Worm (Caenorhabditis elegans) whole organism, L4 larva: ENCODE data around the gene K03H6.5.

Experiments
- F10B5.3 ChIP-seq: sonication (generic microtip); optimal IDR thresholded peaks from 2 replicates; lab custom pipeline; 2016; ENCODE audit warnings: mild to moderate bottlenecking, missing genetic modification characterization, missing compliant biosample characterization
- F26F4.8 ChIP-seq: fragments of 200-800 bp; sonication (Bioruptor generic); conservative IDR thresholded peaks from 2 replicates; pipeline ENCODE4 v1.3.6; 2022; ENCODE audit warnings: missing genetic modification characterization, missing compliant biosample characterization
- F44E2.7 ChIP-seq: fragments of 200-800 bp; sonication (Bioruptor generic); IDR thresholded peaks from 2 replicates; pipeline ENCODE4 v2.1.2; 2022; ENCODE audit warnings: missing genetic modification characterization, missing compliant biosample characterization
- F49E8.2 ChIP-seq: sonication (generic microtip); optimal IDR thresholded peaks from 2 replicates; lab custom pipeline; 2016; ENCODE audit warnings: missing compliant biosample characterization, mild to moderate bottlenecking, missing genetic modification characterization, borderline replicate concordance
- Y5F2A.4 ChIP-seq: fragments of 200-800 bp; sonication (Bioruptor generic); optimal IDR thresholded peaks from 2 replicates; lab custom pipeline; 2018; ENCODE audit warnings: mild to moderate bottlenecking, missing genetic modification characterization, missing compliant biosample characterization
- aha-1 ChIP-seq: fragments of 150-350 bp; peaks from one replicate; lab custom pipeline; 2014; ENCODE audit warnings: missing biosample characterization, missing genetic modification characterization
- arid-1 ChIP-seq: fragments of 200-800 bp; sonication (Bioruptor generic); conservative IDR thresholded peaks from 2 replicates; pipeline ENCODE4 v1.3.6; 2022; ENCODE audit warnings: missing genetic modification reagents, missing genetic modification characterization, missing compliant biosample characterization
- ceh-20 ChIP-seq: fragments of 200-800 bp; sonication (Bioruptor generic); IDR thresholded peaks from 2 replicates; pipeline ENCODE4 v1.3.6; 2022; ENCODE audit warnings: missing genetic modification reagents, missing genetic modification characterization, missing compliant biosample characterization
- ceh-82 ChIP-seq: sonication (generic microtip); optimal IDR thresholded peaks from 2 replicates; lab custom pipeline; 2017; ENCODE audit warnings: missing biosample characterization, missing genetic modification characterization
- daf-16 ChIP-seq, 3 experiments: sonication (generic microtip); optimal IDR thresholded peaks; 2 replicates each; lab custom pipeline; 2016 to 2017; ENCODE audit warnings: missing genetic modification characterization in 3 of 3, missing genetic modification reagents in 3 of 3, mild to moderate bottlenecking in 2 of 3, missing compliant biosample characterization in 2 of 3, missing biosample characterization in 1 of 3, moderate library complexity in 1 of 3
- dpl-1 ChIP-seq: fragments of 150-350 bp; optimal IDR thresholded peaks from 2 replicates; lab custom pipeline; 2014; ENCODE audit warnings: missing biosample characterization, missing genetic modification reagents, missing genetic modification characterization
- dve-1 ChIP-seq: sonication (generic microtip); optimal IDR thresholded peaks from 2 replicates; lab custom pipeline; 2017; ENCODE audit warnings: antibody characterized with exemption, mild to moderate bottlenecking, missing genetic modification characterization, missing compliant biosample characterization; ENCODE audit not compliant: insufficient read depth
- egl-43 ChIP-seq: fragments of 200-800 bp; sonication (Bioruptor generic); IDR thresholded peaks from 2 replicates; pipeline ENCODE4 v1.3.6; 2022; ENCODE audit warnings: missing genetic modification reagents, missing genetic modification characterization, missing compliant biosample characterization
- fkh-10 ChIP-seq: fragments of 150-350 bp; optimal IDR thresholded peaks from 2 replicates; lab custom pipeline; 2014; ENCODE audit warnings: missing biosample characterization, missing genetic modification reagents, missing genetic modification characterization
- hif-1 ChIP-seq, 2 experiments: sonication (generic microtip); optimal IDR thresholded peaks; 2 replicates each; lab custom pipeline; 2016 to 2017; ENCODE audit warnings: missing compliant biosample characterization in 2 of 2, missing genetic modification characterization in 2 of 2, missing genetic modification reagents in 2 of 2, missing genotype in 2 of 2, mild to moderate bottlenecking in 1 of 2
- hlh-30 ChIP-seq: sonication (generic microtip); optimal IDR thresholded peaks from 2 replicates; lab custom pipeline; 2017; ENCODE audit warnings: antibody characterized with exemption, mild to moderate bottlenecking, missing genetic modification characterization, missing compliant biosample characterization; ENCODE audit not compliant: insufficient read depth
- hmg-1.1 ChIP-seq: fragments of 200-800 bp; sonication (Bioruptor generic); IDR thresholded peaks from 2 replicates; pipeline ENCODE4 v1.3.6; 2022; ENCODE audit warnings: missing genetic modification reagents, missing genetic modification characterization, missing compliant biosample characterization
- lim-7 ChIP-seq: fragments of 200-800 bp; sonication (Bioruptor generic); IDR thresholded peaks from 2 replicates; pipeline ENCODE4 v1.3.6; 2022; ENCODE audit warnings: missing genetic modification characterization, missing compliant biosample characterization
- lin-38 ChIP-seq: fragments of 200-800 bp; sonication (Bioruptor generic); IDR thresholded peaks from 2 replicates; pipeline ENCODE4 v1.3.6; 2022; ENCODE audit warnings: missing genetic modification reagents, missing genetic modification characterization, missing compliant biosample characterization
- madf-9 ChIP-seq: fragments of 200-800 bp; sonication (Bioruptor generic); conservative IDR thresholded peaks from 2 replicates; pipeline ENCODE4 v1.3.6; 2022; ENCODE audit warnings: missing genetic modification reagents, missing genetic modification characterization, missing compliant biosample characterization
- mep-1 ChIP-seq: fragments of 150-350 bp; sonication (generic microtip); optimal IDR thresholded peaks from 3 replicates; lab custom pipeline; 2014; ENCODE audit warnings: missing biosample characterization, missing genetic modification characterization
- mes-2 ChIP-seq: sonication (generic microtip); optimal IDR thresholded peaks from 2 replicates; lab custom pipeline; 2016; ENCODE audit warnings: missing genotype, mild to moderate bottlenecking, missing genetic modification characterization, missing compliant biosample characterization; ENCODE audit not compliant: poor library complexity, severe bottlenecking
- mxl-3 ChIP-seq: fragments of 200-800 bp; sonication (Bioruptor generic); optimal IDR thresholded peaks from 2 replicates; lab custom pipeline; 2018; ENCODE audit warnings: mild to moderate bottlenecking, missing genetic modification characterization, missing compliant biosample characterization
- nhr-10 ChIP-seq: fragments of 150-350 bp; optimal IDR thresholded peaks from 2 replicates; lab custom pipeline; 2014; ENCODE audit warnings: missing biosample characterization, missing genetic modification characterization
- nhr-11 ChIP-seq: fragments of 150-350 bp; optimal IDR thresholded peaks from 2 replicates; lab custom pipeline; 2014; ENCODE audit warnings: missing biosample characterization, missing genetic modification characterization
- nhr-48 ChIP-seq: sonication (generic microtip); optimal IDR thresholded peaks from 2 replicates; lab custom pipeline; 2016; ENCODE audit warnings: mild to moderate bottlenecking, missing genetic modification characterization, missing compliant biosample characterization
- pha-4 ChIP-seq, 2 experiments: fragments of 150-350 bp in 1 of 2; fragments of 200-800 bp in 1 of 2; sonication (Bioruptor generic) in 1 of 2; IDR thresholded peaks in 1 of 2; optimal IDR thresholded peaks in 1 of 2; 2 replicates each; pipeline versions ENCODE4 v1.3.6 to Lab custom; 2014 to 2022; ENCODE audit warnings: missing genetic modification characterization in 2 of 2, missing genetic modification reagents in 2 of 2, missing biosample characterization in 1 of 2, missing compliant biosample characterization in 1 of 2
- pqm-1 ChIP-seq: sonication (generic microtip); optimal IDR thresholded peaks from 2 replicates; lab custom pipeline; 2017; ENCODE audit warnings: missing biosample characterization, missing genetic modification characterization
- rbr-2 ChIP-seq: sonication (generic microtip); optimal IDR thresholded peaks from 2 replicates; lab custom pipeline; 2016; ENCODE audit warnings: missing genotype, missing genetic modification characterization, missing compliant biosample characterization
- sdz-12 ChIP-seq: fragments of 200-800 bp; sonication (Bioruptor generic); optimal IDR thresholded peaks from 2 replicates; lab custom pipeline; 2018; ENCODE audit warnings: mild to moderate bottlenecking, missing genetic modification characterization, missing compliant biosample characterization
- set-16 ChIP-seq: fragments of 200-800 bp; sonication (Bioruptor generic); IDR thresholded peaks from 2 replicates; pipeline ENCODE4 v1.3.6; 2022; ENCODE audit warnings: missing genetic modification reagents, missing genetic modification characterization, missing compliant biosample characterization
- spr-1 ChIP-seq: sonication (generic microtip); optimal IDR thresholded peaks from 2 replicates; lab custom pipeline; 2016; ENCODE audit warnings: mild to moderate bottlenecking, missing genetic modification characterization, missing compliant biosample characterization
- tra-1 ChIP-seq: fragments of 200-800 bp; sonication (Bioruptor generic); IDR thresholded peaks from 2 replicates; pipeline ENCODE4 v1.3.6; 2022; ENCODE audit warnings: missing genetic modification reagents, missing genetic modification characterization, missing compliant biosample characterization
- unc-62 ChIP-seq, 3 experiments: fragments of 150-350 bp in 1 of 3; sonication (generic microtip); optimal IDR thresholded peaks in 2 of 3; peaks in 1 of 3; 1 replicate in 1 of 3; 2 replicates in 2 of 3; lab custom pipeline; 2014 to 2017; ENCODE audit warnings: missing biosample characterization in 3 of 3, missing genetic modification characterization in 3 of 3, missing genetic modification reagents in 3 of 3, missing genotype in 1 of 3
- vab-7 ChIP-seq: fragments of 200-800 bp; sonication (Bioruptor generic); IDR thresholded peaks from 2 replicates; pipeline ENCODE4 v1.3.6; 2022; ENCODE audit warnings: missing genetic modification reagents, missing genetic modification characterization, missing compliant biosample characterization

The K03H6.5 gene

DNA sequence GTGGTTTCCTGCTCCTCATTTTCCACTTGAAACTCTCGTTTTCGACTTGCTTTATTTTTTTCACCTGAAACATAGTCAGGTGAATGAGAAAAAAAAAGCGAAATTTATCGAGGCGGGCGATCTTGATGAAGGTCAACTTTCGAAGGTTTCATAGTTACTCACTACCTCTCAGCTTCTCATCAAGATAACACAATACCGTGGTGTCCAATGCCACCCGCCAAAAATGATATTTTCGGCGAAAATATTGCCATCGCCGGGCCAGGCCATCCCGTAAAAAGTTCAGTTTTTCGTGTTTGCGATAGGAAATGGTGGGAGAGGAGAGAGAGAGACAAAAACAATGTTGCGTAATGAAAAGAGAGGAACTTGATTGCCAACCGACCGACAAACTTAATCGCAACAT, 10.9 kb upstream of the K03H6.5 start:
- TF ChIP-seq nhr-48 (tag; lab: Kevin White, UChicago): no peak
- no peak for TF ChIP-seq sdz-12 (GFP tag; lab: Kevin White, UChicago)
- TF ChIP-seq, all 104 proteins: peak for 0

DNA sequence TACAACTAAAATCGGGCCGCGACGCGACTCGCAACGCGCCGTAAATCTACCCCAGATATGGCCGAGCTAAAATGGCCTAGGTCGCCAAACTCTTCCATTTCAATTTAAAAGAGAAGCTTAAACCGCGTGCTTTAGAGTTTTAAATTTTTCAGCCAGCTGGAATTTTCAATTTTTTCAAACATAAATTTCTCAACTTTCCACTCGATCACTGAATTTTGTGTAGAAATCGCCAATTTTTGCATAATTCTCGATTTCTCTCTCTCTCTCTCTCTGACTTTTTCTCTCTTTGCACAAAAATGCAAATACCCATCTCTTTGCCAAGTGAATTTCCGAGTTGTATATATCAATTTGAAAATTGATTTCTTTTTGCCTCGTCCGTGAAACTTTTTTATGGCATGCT, 12.8 kb downstream of the K03H6.5 start, which contains the start of gene K03H6.1:
TSS of gene K03H6.1 (plus strand) at position 301 of the 400 bp plus-strand sequence.
- TF ChIP-seq F10B5.3 (tag; lab: Kevin White, UChicago) (no peak), unc-62 (GFP tag; optimal IDR thresholded peaks at IDR 0.05 in 1 of 2; lab: Kevin White, UChicago) (peak in 1 of 2 experiments; percentile 53), unc-62 (tag; optimal IDR thresholded peaks at IDR 0.05; lab: Kevin White, UChicago) (no peak)

DNA sequence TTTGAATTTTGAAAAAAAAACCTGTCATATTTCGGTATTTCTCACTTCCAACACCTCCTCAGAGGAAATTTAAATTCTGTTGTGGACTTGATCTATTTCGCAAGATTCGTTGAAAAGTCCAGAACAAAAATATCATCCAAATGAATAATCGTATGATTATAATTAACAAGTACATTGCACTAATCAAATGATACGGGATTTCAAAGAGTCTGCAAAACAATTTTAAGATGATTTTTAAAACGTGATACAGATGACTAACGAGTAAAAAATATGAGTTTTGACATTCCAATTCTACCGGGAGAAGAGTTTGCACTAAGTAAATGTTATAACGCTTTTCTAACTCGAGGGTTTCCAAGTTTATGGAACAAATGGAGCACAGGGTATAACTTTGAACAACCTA, 13.9 kb downstream of the K03H6.5 start:
- no peak for TF ChIP-seq Y5F2A.4 (GFP tag; lab: Kevin White, UChicago)
- no peak for TF ChIP-seq dpl-1

DNA sequence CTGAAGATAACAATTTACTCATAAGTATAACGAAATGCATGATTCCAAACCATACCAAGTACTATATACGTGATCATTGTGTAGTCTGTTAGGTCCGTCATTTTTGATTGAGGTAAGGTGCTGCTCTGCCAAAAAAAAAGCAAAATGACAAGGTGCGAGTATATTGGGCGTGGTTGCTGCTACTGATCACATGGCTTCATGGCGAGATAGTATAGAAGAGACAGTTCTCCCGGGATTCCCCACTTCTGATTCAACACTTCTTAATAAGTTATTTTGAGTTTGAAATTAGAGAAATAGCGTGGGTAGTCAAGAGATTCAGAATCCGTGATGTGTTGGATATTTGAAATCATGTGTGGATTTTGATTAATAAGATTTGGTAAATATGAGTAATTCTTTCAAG, 15.0 kb downstream of the K03H6.5 start, which contains the start of gene K03H6.4:
TSS of gene K03H6.4 (minus strand) at position 101 of the 400 bp plus-strand sequence.
- TF ChIP-seq nhr-11 (tag; lab: Kevin White, UChicago) (no peak), ceh-82 (no peak), aha-1 (tag; lab: Kevin White, UChicago) (no peak), ceh-20 (no peak), madf-9 (GFP tag; lab: Robert Waterston, UW) (no peak), unc-62 (GFP tag; optimal IDR thresholded peaks at IDR 0.05 in 1 of 2; lab: Kevin White, UChicago) (peak in 1 of 2 experiments; percentile 90), unc-62 (tag; optimal IDR thresholded peaks at IDR 0.05; lab: Kevin White, UChicago) (no peak), hif-1 (tag; optimal IDR thresholded peaks at IDR 0.05; lab: Kevin White, UChicago) (no peak), fkh-10 (no peak)

DNA sequence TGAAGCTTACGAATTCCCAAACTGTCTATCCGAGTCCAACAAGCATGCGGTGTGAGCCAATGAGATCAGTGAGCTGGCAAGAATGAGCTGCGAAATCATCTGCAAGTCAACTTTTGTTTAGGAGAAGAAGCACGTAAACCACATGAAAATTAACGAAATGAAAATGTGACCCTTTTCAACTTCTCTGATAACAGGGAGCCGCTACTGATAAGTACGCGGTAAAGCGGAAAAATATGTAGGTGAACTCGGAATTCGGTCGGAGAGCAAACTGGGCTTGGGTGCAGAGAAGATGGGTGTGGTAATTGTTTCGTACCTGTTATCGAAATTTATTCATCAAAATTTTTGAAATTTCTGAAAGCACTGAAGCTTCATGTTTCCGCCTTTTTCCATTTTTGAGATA, 19.7 kb downstream of the K03H6.5 start, which contains the start of gene clec-172:
TSS of gene clec-172 (minus strand) at position 101 of the 400 bp plus-strand sequence.
- TF ChIP-seq unc-62 (GFP tag; optimal IDR thresholded peaks at IDR 0.05 in 1 of 2; lab: Kevin White, UChicago): peak in 1 of 2 experiments; percentile 24
- no peak for TF ChIP-seq unc-62 (tag; optimal IDR thresholded peaks at IDR 0.05; lab: Kevin White, UChicago)
- TF ChIP-seq mxl-3 (GFP tag; lab: Kevin White, UChicago): peak; percentile 4
- no peak for TF ChIP-seq pqm-1 (tag; lab: Kevin White, UChicago)

DNA sequence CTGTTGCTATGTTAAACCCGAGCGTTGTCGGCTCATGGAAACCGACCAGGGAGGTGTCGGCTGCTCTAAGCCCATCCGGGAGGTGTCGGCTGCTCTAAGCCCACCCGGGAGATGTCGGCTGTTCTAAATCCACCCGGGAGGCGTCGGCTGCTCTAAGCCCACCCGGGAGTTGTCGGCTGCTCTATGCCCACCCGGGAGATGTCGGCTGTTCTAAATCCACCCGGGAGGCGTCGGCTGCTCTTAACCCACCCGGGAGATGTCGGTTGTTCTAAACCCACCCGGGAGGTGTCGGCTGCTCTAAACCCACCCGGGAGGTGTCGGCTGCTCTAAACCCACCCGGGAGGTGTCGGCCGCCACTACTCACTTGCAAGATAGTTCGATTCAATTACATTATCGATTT, 20.3 kb downstream of the K03H6.5 start:
- no peak for TF ChIP-seq fkh-10
- TF ChIP-seq tra-1: no peak
- TF ChIP-seq set-16: peak; percentile 96
- no peak for TF ChIP-seq spr-1
- TF ChIP-seq egl-43 (GFP tag; lab: Robert Waterston, UW): peak; percentile 5; the same call in 1 of the 2 replicates
- TF ChIP-seq hlh-30: no peak
- no peak for TF ChIP-seq nhr-10

DNA sequence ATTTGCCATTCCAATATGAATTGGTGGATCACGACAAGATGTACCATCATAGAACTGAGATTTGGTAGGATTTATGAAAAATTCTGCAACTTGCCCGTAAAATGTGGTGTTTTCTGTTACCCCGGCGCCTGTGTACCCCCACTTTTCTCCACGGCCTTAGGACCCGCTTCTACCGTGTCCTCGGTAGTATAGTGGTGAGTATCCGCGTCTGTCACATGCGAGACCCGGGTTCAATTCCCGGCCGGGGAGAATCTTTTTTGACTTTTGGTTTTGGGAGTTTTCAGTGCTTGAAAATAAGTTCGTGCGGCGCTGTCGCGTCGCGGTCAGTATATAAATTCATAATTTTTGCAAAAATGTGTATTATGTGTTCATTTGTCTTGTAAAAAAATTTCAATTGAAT, 21.8 kb downstream of the K03H6.5 start:
- TF ChIP-seq lim-7 (GFP tag; lab: Robert Waterston, UW): peak; percentile 55; the same call in 1 of the 2 replicates
- peak; percentile 73 for TF ChIP-seq vab-7 (GFP tag; lab: Robert Waterston, UW)
- TF ChIP-seq hmg-1.1 (GFP tag; lab: Robert Waterston, UW): peak; percentile 37; the same call in 1 of the 2 replicates
- TF ChIP-seq F49E8.2 (tag; lab: Kevin White, UChicago): peak; percentile 23
- 0 out of 2 replicates have a peak, but pooled peaks have one; percentile 44 for TF ChIP-seq F44E2.7 (GFP tag; lab: Robert Waterston, UW)
- peak in 1 of 2 experiments; percentile 28 for TF ChIP-seq daf-16 (GFP tag; optimal IDR thresholded peaks at IDR 0.05; lab: Kevin White, UChicago)
- peak; percentile 16 for TF ChIP-seq daf-16 (tag; optimal IDR thresholded peaks at IDR 0.05; lab: Kevin White, UChicago)
- TF ChIP-seq unc-62 (GFP tag; optimal IDR thresholded peaks at IDR 0.05 in 1 of 2; lab: Kevin White, UChicago): peak in 1 of 2 experiments; percentile 12
- TF ChIP-seq unc-62 (tag; optimal IDR thresholded peaks at IDR 0.05; lab: Kevin White, UChicago): no peak
- peak; percentile 24 for TF ChIP-seq mes-2 (tag; lab: Kevin White, UChicago)
- no peak for TF ChIP-seq mep-1 (tag; lab: Kevin White, UChicago)
- 0 out of 2 replicates have a peak, but pooled peaks have one; percentile 47 for TF ChIP-seq F26F4.8
- TF ChIP-seq arid-1 (GFP tag; lab: Robert Waterston, UW): peak; percentile 52; the same call in 1 of the 2 replicates
- peak; percentile 50 for TF ChIP-seq pha-4 (GFP tag; IDR thresholded peaks at IDR 0.05; lab: Robert Waterston, UW)
- TF ChIP-seq pha-4 (tag; optimal IDR thresholded peaks at IDR 0.05; lab: Kevin White, UChicago): no peak
- peak; percentile 72; the same call in 1 of the 2 replicates for TF ChIP-seq egl-43 (GFP tag; lab: Robert Waterston, UW)
- no peak for TF ChIP-seq fkh-10
- TF ChIP-seq hlh-30: peak; percentile 66
- TF ChIP-seq F10B5.3 (tag; lab: Kevin White, UChicago): no peak
- no peak; the same call in 1 of the 2 replicates for TF ChIP-seq lin-38 (GFP tag; lab: Robert Waterston, UW)
- TF ChIP-seq rbr-2 (tag; lab: Kevin White, UChicago): peak; percentile 4
- TF ChIP-seq dve-1: no peak
